Worm (Caenorhabditis elegans) whole organism, midembryonic: ENCODE measurements around the gene nos-3.

Source experiments
- T22C8.4 ChIP-seq: fragments of 200-800 bp; sonication (Bioruptor generic); IDR thresholded peaks from 2 replicates; pipeline ENCODE4 v1.3.6; 2022; ENCODE audit warnings: missing genetic modification characterization, missing compliant biosample characterization
- flt-1 ChIP-seq: fragments of 200-800 bp; sonication (Bioruptor generic); IDR thresholded peaks from 2 replicates; pipeline ENCODE4 v1.3.6; 2022; ENCODE audit warnings: missing genetic modification characterization, missing compliant biosample characterization
- klf-2 ChIP-seq: fragments of 200-800 bp; sonication (Bioruptor generic); conservative IDR thresholded peaks from 2 replicates; pipeline ENCODE4 v1.3.6; 2022; ENCODE audit warnings: missing genetic modification reagents, missing genetic modification characterization, missing compliant biosample characterization
- ref-1 ChIP-seq: fragments of 200-800 bp; sonication (Bioruptor generic); conservative IDR thresholded peaks from 2 replicates; pipeline ENCODE4 v1.3.6; 2022; ENCODE audit warnings: missing genetic modification reagents, missing genetic modification characterization, missing compliant biosample characterization
- ztf-23 ChIP-seq: fragments of 200-800 bp; sonication (Bioruptor generic); IDR thresholded peaks from 2 replicates; pipeline ENCODE4 v1.3.6; 2022; ENCODE audit warnings: missing genetic modification reagents, missing genetic modification characterization, missing compliant biosample characterization

ce11 chrII:9753730-9754129 lies 7.6 kb downstream of the nos-3 start, which contains the start of gene ZK1321.1:
- TF ChIP-seq T22C8.4 (no peak), flt-1 (GFP tag; lab: Robert Waterston, UW) (no peak), ztf-23 (GFP tag; lab: Robert Waterston, UW) (no peak), klf-2 (no peak), ref-1 (GFP tag; lab: Robert Waterston, UW) (no peak)
